Worm (Caenorhabditis elegans): ENCODE data around the gene srh-252.

DNA sequence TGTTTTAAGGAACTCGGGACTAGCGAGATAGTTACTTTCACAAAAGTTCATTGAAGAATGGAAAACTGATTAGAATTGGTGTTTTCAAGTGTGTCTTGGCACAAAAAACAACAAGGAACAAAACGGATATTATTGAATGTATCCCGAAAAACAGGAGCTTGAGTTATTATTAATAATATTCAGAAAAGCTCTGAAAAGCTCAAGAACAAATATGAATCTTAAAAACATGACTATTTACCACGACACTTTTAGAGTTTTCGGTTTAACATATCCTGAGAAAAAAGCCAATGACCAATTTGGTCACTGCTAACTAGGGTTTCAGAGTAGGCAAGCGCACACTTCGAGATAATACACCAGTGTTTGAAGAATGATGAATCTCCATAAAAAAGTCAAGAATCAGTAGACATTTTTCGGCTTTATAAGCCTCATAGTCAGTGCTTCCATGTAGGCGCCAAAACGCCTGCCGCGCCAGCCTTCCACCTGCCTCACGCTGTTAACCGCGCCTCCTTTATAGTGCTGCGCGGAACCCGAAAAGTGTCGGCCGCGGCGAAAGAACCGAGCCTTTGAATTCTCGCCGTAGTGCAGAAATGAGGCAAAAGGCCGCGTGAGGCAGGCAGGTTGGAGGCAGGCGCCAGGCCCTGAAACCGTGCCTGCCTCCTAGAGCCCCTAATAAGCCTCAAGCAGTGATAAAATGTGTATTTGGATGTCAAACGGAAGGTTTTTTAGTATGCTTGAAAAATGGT, 11.0 kb downstream of the srh-252 start, which contains the start of gene srh-236:
- no peak for TF ChIP-seq jun-1 (tag; optimal IDR thresholded peaks at IDR 0.05)
- TF ChIP-seq unc-62 (GFP tag; optimal IDR thresholded peaks at IDR 0.05) = no peak
- TF ChIP-seq pqm-1 (tag; optimal IDR thresholded peaks at IDR 0.05) = no peak
- TF ChIP-seq mdl-1 (tag; optimal IDR thresholded peaks at IDR 0.05) = no peak
- TF ChIP-seq eor-1 (tag; optimal IDR thresholded peaks at IDR 0.05) = no peak
- TF ChIP-seq nhr-28 (tag; optimal IDR thresholded peaks at IDR 0.05) = no peak
- TF ChIP-seq lin-15B (tag; optimal IDR thresholded peaks at IDR 0.05) = no peak
- no peak for TF ChIP-seq skn-1 (tag; optimal IDR thresholded peaks at IDR 0.05)
- no peak for TF ChIP-seq nhr-12 (tag; optimal IDR thresholded peaks at IDR 0.05)
- TF ChIP-seq pha-4 (tag; optimal IDR thresholded peaks at IDR 0.05) = no peak
- no peak for TF ChIP-seq unc-39 (tag; optimal IDR thresholded peaks at IDR 0.05)
- no peak for TF ChIP-seq elt-2 (tag; optimal IDR thresholded peaks at IDR 0.05)
- TF ChIP-seq snpc-4 (tag; optimal IDR thresholded peaks at IDR 0.05) = no peak
